Worm (Caenorhabditis elegans) whole organism, L3 larva: ENCODE measurements around the gene his-2.

Experiments used
- aly-2 ChIP-seq: fragments of 150-350 bp; optimal IDR thresholded peaks from 2 replicates; lab custom pipeline; 2014; ENCODE audit warnings: missing biosample characterization, missing genetic modification characterization
- ama-1 ChIP-seq: fragments of 150-350 bp; optimal IDR thresholded peaks from 2 replicates; lab custom pipeline; 2018
- egl-5 ChIP-seq: fragments of 150-350 bp; optimal IDR thresholded peaks from 2 replicates; lab custom pipeline; 2017; ENCODE audit warnings: missing biosample characterization, missing genetic modification reagents, missing genetic modification characterization, inconsistent platforms
- elt-2 ChIP-seq: sonication (generic microtip); optimal IDR thresholded peaks from 2 replicates; lab custom pipeline; 2016; ENCODE audit warnings: missing genetic modification reagents, mild to moderate bottlenecking, missing genetic modification characterization, missing compliant biosample characterization
- elt-3 ChIP-seq, 3 experiments: fragments of 150-350 bp in 1 of 3; sonication (generic microtip) in 2 of 3; optimal IDR thresholded peaks; 2 replicates in 2 of 3; 4 replicates in 1 of 3; lab custom pipeline; 2014 to 2017; ENCODE audit warnings: missing biosample characterization in 3 of 3, missing genetic modification characterization in 3 of 3
- fkh-10 ChIP-seq: sonication (generic microtip); optimal IDR thresholded peaks from 2 replicates; lab custom pipeline; 2017; ENCODE audit warnings: missing biosample characterization, missing genetic modification reagents, missing genetic modification characterization
- lin-15B ChIP-seq: fragments of 150-350 bp; optimal IDR thresholded peaks from 2 replicates; lab custom pipeline; 2014; ENCODE audit warnings: missing biosample characterization, missing genetic modification characterization
- nhr-11 ChIP-seq: fragments of 150-350 bp; optimal IDR thresholded peaks from 2 replicates; lab custom pipeline; 2014; ENCODE audit warnings: missing biosample characterization, missing genetic modification characterization
- nhr-237 ChIP-seq: fragments of 150-350 bp; optimal IDR thresholded peaks from 2 replicates; lab custom pipeline; 2014; ENCODE audit warnings: missing biosample characterization, missing genetic modification characterization
- nhr-25 ChIP-seq: sonication (generic microtip); optimal IDR thresholded peaks from 2 replicates; lab custom pipeline; 2017; ENCODE audit warnings: missing biosample characterization, missing genetic modification characterization
- nhr-76 ChIP-seq: fragments of 150-350 bp; sonication (generic microtip); optimal IDR thresholded peaks from 5 replicates; lab custom pipeline; 2014; ENCODE audit warnings: missing biosample characterization, missing genetic modification characterization
- unc-62 ChIP-seq: fragments of 150-350 bp; sonication (generic microtip); optimal IDR thresholded peaks from 4 replicates; lab custom pipeline; 2014; ENCODE audit warnings: missing biosample characterization, missing genetic modification reagents, missing genetic modification characterization

- TF ChIP-seq nhr-76 = no peak
- no peak for TF ChIP-seq fkh-10
- no peak for TF ChIP-seq egl-5 (tag; lab: Kevin White, UChicago)
- no peak for TF ChIP-seq elt-3 (tag; optimal IDR thresholded peaks at IDR 0.05; lab: Kevin White, UChicago)
- TF ChIP-seq lin-15B (tag; lab: Kevin White, UChicago) = no peak
- TF ChIP-seq nhr-11 (tag; lab: Kevin White, UChicago) = no peak
- no peak for TF ChIP-seq unc-62 (GFP tag; lab: Kevin White, UChicago)
- no peak for TF ChIP-seq nhr-237
- no peak for TF ChIP-seq ama-1
- TF ChIP-seq nhr-25 (tag; lab: Kevin White, UChicago) = no peak
- no peak for TF ChIP-seq elt-2 (tag; lab: Kevin White, UChicago)
- TF ChIP-seq aly-2 (tag; lab: Kevin White, UChicago) = no peak
Observed at ce11 chrV:16002288-16002687, 39.8 kb downstream of the his-2 start, which contains the start of gene nhr-63.
